Fruit fly (Drosophila melanogaster): Measurements from ENCODE around the gene CG34345.

The CG34345 gene

DNA sequence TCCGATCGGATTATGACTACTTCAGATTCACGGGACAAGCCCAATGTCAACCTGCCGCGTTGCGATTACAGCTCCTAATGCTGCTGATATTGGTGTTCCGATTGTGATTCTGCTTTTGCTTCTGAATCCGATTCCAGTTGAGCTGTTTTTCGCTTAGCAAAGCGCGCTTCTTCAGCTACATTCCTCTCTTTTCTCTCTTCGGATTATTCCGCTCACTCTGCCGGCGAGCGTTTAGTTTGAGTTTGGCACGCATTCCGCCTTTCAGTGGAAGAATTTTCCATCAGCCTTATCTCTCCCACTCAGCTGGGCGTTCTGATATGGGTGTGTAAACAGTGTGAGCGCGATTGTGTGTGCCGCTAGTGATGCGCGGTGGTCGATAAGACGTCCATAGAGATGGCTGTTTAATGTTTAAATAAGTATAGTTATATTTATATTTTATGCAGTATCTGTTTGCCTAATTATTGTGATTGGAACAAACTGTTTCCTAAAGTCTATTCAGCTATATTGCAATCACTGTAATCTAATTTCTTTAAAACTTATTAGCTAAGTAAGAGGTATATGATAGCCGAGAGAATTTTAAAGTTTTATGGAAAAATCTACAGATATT is 44.9 kb downstream of the CG34345 start, which contains the start of gene Galt (continued):
- TF ChIP-seq CG11696 (GFP tag; IDR thresholded peaks at IDR 0.05) (no peak), CG17802 (tag; optimal IDR thresholded peaks at IDR 0.05) (no peak), crp (GFP tag; optimal IDR thresholded peaks at IDR 0.05) (peak in 1 of 2 experiments; percentile 73), NC2α (GFP tag; optimal IDR thresholded peaks at IDR 0.05) (no peak), p53 (GFP tag; optimal IDR thresholded peaks at IDR 0.05) (no peak), CG3163 (GFP tag; optimal IDR thresholded peaks at IDR 0.05) (peak; percentile 61), HHEX (GFP tag; optimal IDR thresholded peaks at IDR 0.05) (peak; percentile 3), CG12219 (GFP tag; optimal IDR thresholded peaks at IDR 0.05) (no peak), usp (GFP tag; optimal IDR thresholded peaks at IDR 0.05) (no peak), cg (GFP tag; optimal IDR thresholded peaks at IDR 0.05) (peak; percentile 65), GATAe (GFP tag; conservative IDR thresholded peaks at IDR 0.05) (peak; percentile 57; the same call in 1 of the 2 replicates), pzg (GFP tag; optimal IDR thresholded peaks at IDR 0.05) (peak; percentile 33), CG10267 (tag; optimal IDR thresholded peaks at IDR 0.05) (peak; percentile 66), CG15696 (tag; optimal IDR thresholded peaks at IDR 0.05) (peak; percentile 36), HmgZ (tag; optimal IDR thresholded peaks at IDR 0.05) (peak; percentile 19), Nf-YC (tag; optimal IDR thresholded peaks at IDR 0.05) (no peak), CG1792 (GFP tag; optimal IDR thresholded peaks at IDR 0.05) (no peak), NK7.1 (GFP tag; optimal IDR thresholded peaks at IDR 0.05) (no peak), CG2129 (GFP tag; IDR thresholded peaks at IDR 0.05; ENCODE audit: partially characterized antibody) (no peak), H2.0 (GFP tag; IDR thresholded peaks at IDR 0.05) (peak; percentile 37; the same call in 1 of the 2 replicates), gfzf (GFP tag; optimal IDR thresholded peaks at IDR 0.05) (no peak), zfh1 (GFP tag; IDR thresholded peaks at IDR 0.05) (no peak), Hr78 (GFP tag; optimal IDR thresholded peaks at IDR 0.05) (peak in 1 of 2 experiments; percentile 18), Usf (GFP tag; optimal IDR thresholded peaks at IDR 0.05) (no peak), Trl (optimal IDR thresholded peaks at IDR 0.05) (peak; percentile 64 to 85), Trl (GFP tag; optimal IDR thresholded peaks at IDR 0.05) (no peak), dmrt11E (tag; optimal IDR thresholded peaks at IDR 0.05) (peak; percentile 39), aop (GFP tag; IDR thresholded peaks at IDR 0.05) (no peak), BtbVII (GFP tag; optimal IDR thresholded peaks at IDR 0.05) (peak; percentile 69), oc (tag; optimal IDR thresholded peaks at IDR 0.05) (no peak), CG2889 (GFP tag; IDR thresholded peaks at IDR 0.05) (no peak), trh (GFP tag; optimal IDR thresholded peaks at IDR 0.05) (no peak), CG2202 (tag; optimal IDR thresholded peaks at IDR 0.05) (peak; percentile 10), Pdp1 (GFP tag; optimal IDR thresholded peaks at IDR 0.05) (peak in 1 of 2 experiments; percentile 25), tin (GFP tag; optimal IDR thresholded peaks at IDR 0.05) (no peak), sima (GFP tag; optimal IDR thresholded peaks at IDR 0.05) (no peak), Sry-β (GFP tag; optimal IDR thresholded peaks at IDR 0.05) (peak; percentile 76), lov (optimal IDR thresholded peaks at IDR 0.05) (no peak), lov (GFP tag; IDR thresholded peaks at IDR 0.05) (no peak), ara (GFP tag; IDR thresholded peaks at IDR 0.05) (no peak), CG31224 (GFP tag; IDR thresholded peaks at IDR 0.05) (no peak), CG32532 (GFP tag; IDR thresholded peaks at IDR 0.05) (peak; percentile 12; the same call in 1 of the 2 replicates), CG32772 (GFP tag; IDR thresholded peaks at IDR 0.05) (no peak), Kr (GFP tag; optimal IDR thresholded peaks at IDR 0.05) (no peak), salm (tag; optimal IDR thresholded peaks at IDR 0.05) (no peak), dimm (GFP tag; IDR thresholded peaks at IDR 0.05) (no peak), sisA (GFP tag; IDR thresholded peaks at IDR 0.05) (no peak), CG10979 (tag; optimal IDR thresholded peaks at IDR 0.05) (peak; percentile 32), Sox100B (GFP tag; optimal IDR thresholded peaks at IDR 0.05) (no peak), ato (GFP tag; IDR thresholded peaks at IDR 0.05; ENCODE audit: partially characterized antibody) (peak; percentile 23; the same call in 1 of the 2 replicates)

Data from whole organism, embryonic.